Fruit fly (Drosophila melanogaster): ENCODE data around the gene Idgf3.

DNA sequence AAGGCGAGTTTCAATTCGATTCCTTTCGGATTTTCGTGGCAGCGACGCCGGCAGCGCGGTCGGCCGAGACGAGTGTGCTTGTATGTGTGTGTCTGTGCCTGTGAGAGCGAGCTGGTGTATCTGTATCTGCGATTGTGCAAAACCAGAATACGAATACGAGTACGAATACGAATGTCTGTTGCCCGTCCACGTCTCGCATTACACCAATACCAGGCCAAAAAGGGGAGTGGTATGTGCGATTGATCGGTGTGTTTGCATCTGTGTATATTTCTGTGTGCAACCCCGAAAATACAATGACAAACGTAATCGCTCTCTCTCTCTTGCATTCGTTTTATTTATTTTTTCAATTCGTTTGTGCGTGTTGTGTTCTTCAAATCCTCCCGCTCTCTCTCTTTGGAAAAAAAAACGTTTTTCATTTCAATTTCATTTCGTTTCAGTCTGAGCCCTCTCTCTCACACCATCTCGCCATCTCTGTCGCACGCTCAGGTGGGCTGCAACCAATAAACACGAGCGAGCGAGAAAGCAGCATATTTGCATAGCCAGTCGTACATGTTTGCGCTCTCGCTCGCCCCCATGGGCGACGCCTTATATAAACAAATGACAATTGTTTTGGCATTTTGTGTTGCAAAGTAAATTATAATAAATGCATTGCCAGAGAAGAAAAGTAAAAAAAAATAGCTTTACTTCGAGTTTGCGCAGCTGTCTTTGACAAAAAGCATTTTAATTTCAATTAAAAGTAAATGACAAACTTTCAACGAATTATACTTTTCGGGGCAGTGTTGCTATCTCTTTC, 35.5 kb downstream of the Idgf3 start:
- TF ChIP-seq Mnt (GFP tag; optimal IDR thresholded peaks at IDR 0.05) = peak; percentile 4
- no peak for TF ChIP-seq kay (GFP tag; ENCODE audit: borderline replicate concordance)
- peak; percentile 9 for TF ChIP-seq cic (GFP tag; optimal IDR thresholded peaks at IDR 0.05)
- no peak for TF ChIP-seq CG12768 (GFP tag; optimal IDR thresholded peaks at IDR 0.05)
- no peak for TF ChIP-seq CG33017 (tag; optimal IDR thresholded peaks at IDR 0.05)
- no peak for TF ChIP-seq Hr96 (GFP tag; optimal IDR thresholded peaks at IDR 0.05)
- no peak for TF ChIP-seq CG14711 (tag; optimal IDR thresholded peaks at IDR 0.05)
- TF ChIP-seq tj (GFP tag; optimal IDR thresholded peaks at IDR 0.05) = no peak
- peak; percentile 41 for TF ChIP-seq CG1620 (GFP tag; optimal IDR thresholded peaks at IDR 0.05)
